Worm (Caenorhabditis elegans) whole organism, L4 larva: ENCODE results near the gene clec-64.

ENCODE experiments used
- fkh-10 ChIP-seq: fragments of 150-350 bp; optimal IDR thresholded peaks from 2 replicates; lab custom pipeline; 2014; ENCODE audit warnings: missing biosample characterization, missing genetic modification reagents, missing genetic modification characterization
- gei-8 ChIP-seq: fragments of 200-800 bp; sonication (Bioruptor generic); optimal IDR thresholded peaks from 2 replicates; lab custom pipeline; 2018; ENCODE audit warnings: mild to moderate bottlenecking, missing genetic modification characterization, missing compliant biosample characterization
- set-16 ChIP-seq: fragments of 200-800 bp; sonication (Bioruptor generic); IDR thresholded peaks from 2 replicates; pipeline ENCODE4 v1.3.6; 2022; ENCODE audit warnings: missing genetic modification reagents, missing genetic modification characterization, missing compliant biosample characterization
- unc-39 ChIP-seq: sonication (generic microtip); optimal IDR thresholded peaks from 2 replicates; lab custom pipeline; 2017; ENCODE audit warnings: missing biosample characterization, missing genetic modification characterization

- TF ChIP-seq unc-39, result no peak
- TF ChIP-seq fkh-10 (GFP tag; lab: Kevin White, UChicago), result no peak
- TF ChIP-seq set-16, result no peak
- TF ChIP-seq gei-8 (GFP tag; lab: Kevin White, UChicago), result no peak
Measured at ce11 chrII:12888471-12888870, 9.6 kb upstream of the clec-64 start, which contains the start of gene F35C5.3.
